Fruit fly (Drosophila melanogaster) whole organism, pupa: Measurements from ENCODE around the gene Dhc62B.

Experiments used
- CG10348 ChIP-seq: fragments of 200-800 bp; sonication (Bioruptor generic); IDR thresholded peaks from 2 replicates; pipeline ENCODE4 v1.3.6; 2022; ENCODE audit warnings: missing biosample characterization, missing genetic modification characterization
- rn ChIP-seq: fragments of 200-800 bp; sonication (Bioruptor generic); IDR thresholded peaks from 2 replicates; pipeline ENCODE4 v1.3.6; 2022; ENCODE audit warnings: missing biosample characterization, missing genetic modification characterization

dm6 chr3L:1755458-1755984, 16.0 kb downstream of the Dhc62B start, which contains the start of gene Cht2:
- TF ChIP-seq CG10348 (GFP tag; lab: Robert Waterston, UW) = no peak
- no peak for TF ChIP-seq rn (GFP tag; lab: Robert Waterston, UW)
